Fruit fly (Drosophila melanogaster): ENCODE measurements around the gene PGAP1.

DNA sequence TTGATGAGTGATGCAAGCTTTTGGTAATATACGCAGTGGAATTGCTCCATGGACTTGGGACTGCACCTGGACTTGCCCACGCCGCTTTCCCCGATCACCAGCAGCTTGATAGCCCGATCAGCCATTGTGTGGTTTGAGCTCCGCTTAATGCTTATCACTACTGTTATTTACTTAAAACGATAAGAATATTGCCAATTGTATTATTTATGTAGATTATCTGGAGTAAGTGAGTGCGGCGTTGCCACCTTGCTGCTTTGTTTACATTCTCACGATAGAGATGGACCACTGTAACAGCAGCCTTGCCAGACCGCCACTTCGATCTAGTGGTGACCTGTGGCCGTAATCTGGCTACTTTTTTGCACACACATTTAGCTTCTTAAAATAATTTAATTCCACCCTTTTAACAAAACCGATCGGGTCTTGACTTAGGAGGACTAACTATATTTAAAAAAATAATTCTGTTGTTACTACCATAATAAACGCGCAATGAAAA is 17.7 kb downstream of the PGAP1 start, which contains the start of gene Rab18:
- TF ChIP-seq CG7101 (tag; optimal IDR thresholded peaks at IDR 0.05) = peak; percentile 13
- no peak for TF ChIP-seq cnc (optimal IDR thresholded peaks at IDR 0.05)
